Worm (Caenorhabditis elegans) whole organism, L2 larva: ENCODE data around the gene srm-5.
A peak's percentile ranks its signal among the peaks of the same experiment; 100 is the strongest.

Experiments
- C34F6.9 ChIP-seq: fragments of 150-350 bp; optimal IDR thresholded peaks from 2 replicates; lab custom pipeline; 2014; ENCODE audit warnings: missing biosample characterization, missing genetic modification characterization
- F13H6.1 ChIP-seq: sonication (generic microtip); optimal IDR thresholded peaks from 2 replicates; lab custom pipeline; 2016; ENCODE audit warnings: missing genetic modification characterization, missing compliant biosample characterization
- R02D3.7 ChIP-seq: fragments of 150-350 bp; optimal IDR thresholded peaks from 2 replicates; lab custom pipeline; 2014; ENCODE audit warnings: missing biosample characterization, missing genetic modification characterization
- ZK546.5 ChIP-seq: sonication (generic microtip); optimal IDR thresholded peaks from 2 replicates; lab custom pipeline; 2017; ENCODE audit warnings: missing biosample characterization, missing genetic modification characterization
- blmp-1 ChIP-seq: sonication (generic microtip); optimal IDR thresholded peaks from 2 replicates; lab custom pipeline; 2017; ENCODE audit warnings: missing genetic modification characterization, mild to moderate bottlenecking, missing compliant biosample characterization, antibody characterized with exemption, moderate library complexity; ENCODE audit not compliant: insufficient read depth
- ceh-16 ChIP-seq: fragments of 150-350 bp; optimal IDR thresholded peaks from 2 replicates; lab custom pipeline; 2014; ENCODE audit warnings: missing biosample characterization, missing genetic modification characterization
- ceh-82 ChIP-seq: fragments of 150-350 bp; optimal IDR thresholded peaks from 2 replicates; lab custom pipeline; 2014; ENCODE audit warnings: missing biosample characterization, missing genetic modification characterization
- crh-2 ChIP-seq: sonication (generic microtip); optimal IDR thresholded peaks from 2 replicates; lab custom pipeline; 2017; ENCODE audit warnings: missing biosample characterization, missing genetic modification characterization
- dmd-4 ChIP-seq: sonication (generic microtip); optimal IDR thresholded peaks from 2 replicates; lab custom pipeline; 2017; ENCODE audit warnings: missing biosample characterization, missing genetic modification characterization
- elt-1 ChIP-seq: fragments of 150-350 bp; optimal IDR thresholded peaks from 2 replicates; lab custom pipeline; 2014; ENCODE audit warnings: missing biosample characterization, missing genetic modification characterization
- elt-3 ChIP-seq: sonication (generic microtip); optimal IDR thresholded peaks from 2 replicates; lab custom pipeline; 2017; ENCODE audit warnings: missing biosample characterization, missing genetic modification characterization
- fos-1 ChIP-seq: fragments of 150-350 bp; optimal IDR thresholded peaks from 2 replicates; lab custom pipeline; 2014; ENCODE audit warnings: missing biosample characterization, missing genetic modification characterization
- lin-39 ChIP-seq: fragments of 150-350 bp; optimal IDR thresholded peaks from 2 replicates; lab custom pipeline; 2014; ENCODE audit warnings: missing biosample characterization, missing genetic modification reagents, missing genetic modification characterization
- lsy-2 ChIP-seq, 2 experiments: fragments of 150-350 bp in 1 of 2; sonication (generic microtip) in 1 of 2; optimal IDR thresholded peaks; 2 replicates each; lab custom pipeline; 2014 to 2017; ENCODE audit warnings: missing biosample characterization in 2 of 2, missing genetic modification characterization in 2 of 2
- mab-5 ChIP-seq: fragments of 150-350 bp; optimal IDR thresholded peaks from 2 replicates; lab custom pipeline; 2014; ENCODE audit warnings: missing biosample characterization, missing genetic modification characterization
- mbf-1 ChIP-seq: sonication (generic microtip); optimal IDR thresholded peaks from 2 replicates; lab custom pipeline; 2017; ENCODE audit warnings: missing biosample characterization, missing genetic modification characterization
- mdl-1 ChIP-seq, 2 experiments: fragments of 150-350 bp in 1 of 2; sonication (generic microtip) in 1 of 2; optimal IDR thresholded peaks; 2 replicates each; lab custom pipeline; 2017; ENCODE audit warnings: missing biosample characterization in 2 of 2, missing genetic modification characterization in 2 of 2
- nhr-10 ChIP-seq: sonication (generic microtip); optimal IDR thresholded peaks from 2 replicates; lab custom pipeline; 2017; ENCODE audit warnings: missing biosample characterization, missing genetic modification characterization
- nhr-11 ChIP-seq: fragments of 150-350 bp; optimal IDR thresholded peaks from 2 replicates; lab custom pipeline; 2014; ENCODE audit warnings: missing biosample characterization, missing genetic modification characterization
- nhr-21 ChIP-seq: fragments of 150-350 bp; optimal IDR thresholded peaks from 2 replicates; lab custom pipeline; 2014; ENCODE audit warnings: missing biosample characterization, missing genetic modification characterization
- nhr-23 ChIP-seq: fragments of 150-350 bp; optimal IDR thresholded peaks from 2 replicates; lab custom pipeline; 2014; ENCODE audit warnings: missing biosample characterization, missing genetic modification reagents, missing genetic modification characterization
- nhr-237 ChIP-seq: fragments of 150-350 bp; optimal IDR thresholded peaks from 2 replicates; lab custom pipeline; 2014; ENCODE audit warnings: missing biosample characterization, missing genetic modification characterization
- nhr-25 ChIP-seq: fragments of 150-350 bp; sonication (generic microtip); optimal IDR thresholded peaks from 3 replicates; lab custom pipeline; 2014; ENCODE audit warnings: missing biosample characterization, missing genetic modification characterization
- nhr-6 ChIP-seq: fragments of 150-350 bp; optimal IDR thresholded peaks from 2 replicates; lab custom pipeline; 2014; ENCODE audit warnings: missing biosample characterization, missing genetic modification characterization
- sma-3 ChIP-seq: sonication (generic microtip); optimal IDR thresholded peaks from 2 replicates; lab custom pipeline; 2016; ENCODE audit warnings: missing genetic modification reagents, missing genetic modification characterization, missing compliant biosample characterization
- sma-9 ChIP-seq, 2 experiments: fragments of 150-350 bp in 1 of 2; sonication (generic microtip) in 1 of 2; optimal IDR thresholded peaks; 2 replicates each; lab custom pipeline; 2014 to 2016; ENCODE audit warnings: missing genetic modification characterization in 2 of 2, mild to moderate bottlenecking in 1 of 2, missing biosample characterization in 1 of 2, missing compliant biosample characterization in 1 of 2, missing genetic modification reagents in 1 of 2, moderate library complexity in 1 of 2
- snpc-4 ChIP-seq: fragments of 150-350 bp; optimal IDR thresholded peaks from 2 replicates; lab custom pipeline; 2014; ENCODE audit warnings: missing biosample characterization, missing genetic modification characterization
- unc-55 ChIP-seq: fragments of 150-350 bp; sonication (generic microtip); optimal IDR thresholded peaks from 3 replicates; lab custom pipeline; 2014; ENCODE audit warnings: missing biosample characterization, missing genetic modification reagents, missing genetic modification characterization
- unc-62 ChIP-seq: fragments of 150-350 bp; optimal IDR thresholded peaks from 2 replicates; lab custom pipeline; 2014; ENCODE audit warnings: missing biosample characterization, missing genetic modification reagents, missing genetic modification characterization
- zag-1 ChIP-seq: fragments of 150-350 bp; optimal IDR thresholded peaks from 2 replicates; lab custom pipeline; 2014; ENCODE audit warnings: missing biosample characterization, missing genetic modification characterization
- ztf-4 ChIP-seq: fragments of 150-350 bp; optimal IDR thresholded peaks from 2 replicates; lab custom pipeline; 2014; ENCODE audit warnings: missing biosample characterization, missing genetic modification characterization

The srm-5 gene

ce11 chrV:14324502-14325467 lies 10.2 kb upstream of the srm-5 start, which contains the start of the genes F47B8.4 and F47B8.18:
TSS of gene F47B8.4 (minus strand) at chrV:14324673.
TSS of gene F47B8.18 (minus strand) at chrV:14325464.
- TF ChIP-seq fos-1 (tag; lab: Kevin White, UChicago) (peak; percentile 26), sma-9 (GFP tag; optimal IDR thresholded peaks at IDR 0.05; lab: Kevin White, UChicago) (no peak), sma-9 (tag; optimal IDR thresholded peaks at IDR 0.05; lab: Kevin White, UChicago) (no peak)

ce11 chrV:14327776-14328175 lies 7.2 kb upstream of the srm-5 start, which contains the start of gene F47B8.5:
TSS of gene F47B8.5 (minus strand) at chrV:14327876.
- TF ChIP-seq mab-5 (tag; lab: Kevin White, UChicago), result no peak
- no peak for TF ChIP-seq R02D3.7
- no peak for TF ChIP-seq snpc-4 (tag; lab: Kevin White, UChicago)
- no peak for TF ChIP-seq elt-3
- no peak for TF ChIP-seq nhr-237 (tag; lab: Kevin White, UChicago)
- no peak for TF ChIP-seq fos-1 (tag; lab: Kevin White, UChicago)
- no peak for TF ChIP-seq unc-62 (GFP tag; lab: Kevin White, UChicago)
- TF ChIP-seq lin-39 (tag; lab: Kevin White, UChicago), result no peak
- no peak for TF ChIP-seq mbf-1 (tag; lab: Kevin White, UChicago)
- TF ChIP-seq ztf-4 (tag; lab: Kevin White, UChicago), result no peak

ce11 chrV:14328806-14329205 lies 6.2 kb upstream of the srm-5 start, which contains the start of gene pepm-1:
TSS of gene pepm-1 (plus strand) at chrV:14329106.
- TF ChIP-seq dmd-4 (tag; lab: Kevin White, UChicago) (no peak), unc-55 (GFP tag; lab: Kevin White, UChicago) (no peak), mdl-1 (tag; optimal IDR thresholded peaks at IDR 0.05; lab: Kevin White, UChicago) (no peak), F13H6.1 (tag; lab: Kevin White, UChicago) (no peak), C34F6.9 (tag; lab: Kevin White, UChicago) (no peak), lsy-2 (tag; optimal IDR thresholded peaks at IDR 0.05; lab: Kevin White, UChicago) (no peak), nhr-10 (tag; lab: Kevin White, UChicago) (no peak)
- TF ChIP-seq, all 48 proteins: peak for 0

- TF ChIP-seq nhr-25 (peak; percentile 30), ceh-82 (tag; lab: Kevin White, UChicago) (no peak), dmd-4 (tag; lab: Kevin White, UChicago) (no peak)
Measured at ce11 chrV:14331477-14331876, 3.5 kb upstream of the srm-5 start, which contains the start of gene F47B8.8. TSS of gene F47B8.8 (plus strand) at chrV:14331733.

- no peak for TF ChIP-seq nhr-21
- no peak for TF ChIP-seq F13H6.1 (tag; lab: Kevin White, UChicago)
- no peak for TF ChIP-seq crh-2
- no peak for TF ChIP-seq blmp-1 (tag; lab: Kevin White, UChicago)
- TF ChIP-seq nhr-11 (tag; lab: Kevin White, UChicago), result no peak
- no peak for TF ChIP-seq nhr-237 (tag; lab: Kevin White, UChicago)
- TF ChIP-seq R02D3.7, result no peak
- no peak for TF ChIP-seq ceh-16 (tag; lab: Kevin White, UChicago)
- no peak for TF ChIP-seq unc-55 (GFP tag; lab: Kevin White, UChicago)
- no peak for TF ChIP-seq dmd-4 (tag; lab: Kevin White, UChicago)
- TF ChIP-seq nhr-25, result no peak
Measured at ce11 chrV:14333116-14333515, 1.9 kb upstream of the srm-5 start, which contains the start of gene srm-4. TSS of gene srm-4 (plus strand) at chrV:14333416.

ce11 chrV:14336655-14337054 lies 1.7 kb downstream of the srm-5 start, which contains the start of gene srm-6:
TSS of gene srm-6 (plus strand) at chrV:14336955.
- TF ChIP-seq C34F6.9 (tag; lab: Kevin White, UChicago) (no peak), unc-62 (GFP tag; lab: Kevin White, UChicago) (no peak), nhr-10 (tag; lab: Kevin White, UChicago) (no peak), dmd-4 (tag; lab: Kevin White, UChicago) (no peak), sma-3 (GFP tag; lab: Kevin White, UChicago) (no peak), ceh-82 (tag; lab: Kevin White, UChicago) (no peak), nhr-23 (tag; lab: Kevin White, UChicago) (no peak), ZK546.5 (no peak), elt-1 (no peak), sma-9 (GFP tag; optimal IDR thresholded peaks at IDR 0.05; lab: Kevin White, UChicago) (no peak), sma-9 (tag; optimal IDR thresholded peaks at IDR 0.05; lab: Kevin White, UChicago) (no peak), lin-39 (tag; lab: Kevin White, UChicago) (no peak), nhr-21 (no peak), snpc-4 (tag; lab: Kevin White, UChicago) (no peak), nhr-6 (tag; lab: Kevin White, UChicago) (no peak), zag-1 (tag; lab: Kevin White, UChicago) (no peak)
